Fruit fly (Drosophila melanogaster) whole organism, prepupa: ENCODE results near the gene CG7213.

Source experiments
- CG11762 ChIP-seq: fragments of 200-800 bp; sonication (Bioruptor generic); optimal IDR thresholded peaks from 3 replicates; lab custom pipeline; 2016; ENCODE audit warnings: missing biosample characterization, missing genetic modification characterization; ENCODE audit not compliant: insufficient read depth
- CG1621 ChIP-seq: fragments of 200-800 bp; sonication (Bioruptor generic); optimal IDR thresholded peaks from 3 replicates; lab custom pipeline; 2018; ENCODE audit warnings: missing biosample characterization, mild to moderate bottlenecking, missing genetic modification characterization
- CG6854 ChIP-seq: fragments of 200-800 bp; sonication (Bioruptor generic); optimal IDR thresholded peaks from 2 replicates; lab custom pipeline; 2017; ENCODE audit warnings: missing biosample characterization, mild to moderate bottlenecking, missing genetic modification characterization
- CG8319 ChIP-seq: fragments of 200-800 bp; sonication (Bioruptor generic); optimal IDR thresholded peaks from 3 replicates; lab custom pipeline; 2016; ENCODE audit warnings: missing biosample characterization, missing genetic modification characterization
- CG8632 ChIP-seq: fragments of 200-800 bp; sonication (Bioruptor generic); optimal IDR thresholded peaks from 3 replicates; lab custom pipeline; 2016; ENCODE audit warnings: missing biosample characterization, missing genetic modification characterization
- Sox102F ChIP-seq: fragments of 200-800 bp; sonication (Bioruptor generic); optimal IDR thresholded peaks from 2 replicates; lab custom pipeline; 2016; ENCODE audit warnings: missing biosample characterization, mild to moderate bottlenecking, missing genetic modification characterization
- fd59A ChIP-seq: fragments of 200-800 bp; sonication (Bioruptor generic); optimal IDR thresholded peaks from 2 replicates; lab custom pipeline; 2017; ENCODE audit warnings: missing biosample characterization, mild to moderate bottlenecking, missing genetic modification characterization, missing genetic modification reagents
- fd85E ChIP-seq: fragments of 200-800 bp; sonication (Bioruptor generic); optimal IDR thresholded peaks from 3 replicates; lab custom pipeline; 2016; ENCODE audit warnings: missing biosample characterization, missing genetic modification characterization
- spab ChIP-seq: fragments of 200-800 bp; sonication (Bioruptor generic); optimal IDR thresholded peaks from 2 replicates; lab custom pipeline; 2017; ENCODE audit warnings: missing biosample characterization, mild to moderate bottlenecking, missing genetic modification characterization, missing genetic modification reagents

DNA sequence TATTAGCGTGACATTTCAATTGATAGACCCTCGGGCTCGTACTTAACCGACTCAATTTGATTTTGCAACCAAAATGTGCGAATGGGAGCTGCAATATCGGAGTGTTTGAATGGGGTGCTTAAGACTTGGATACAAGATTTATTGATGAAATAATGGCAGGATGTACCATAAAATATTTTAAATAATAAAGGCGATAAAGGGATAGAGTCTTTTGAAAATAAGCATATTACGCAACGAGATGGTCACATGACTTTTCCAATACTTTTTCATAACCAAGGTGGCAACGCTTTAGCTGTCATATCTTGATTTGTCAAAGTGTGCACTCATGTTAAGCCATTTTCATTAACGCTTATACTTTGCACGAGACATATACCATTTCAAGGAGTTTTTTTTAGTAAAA, 11.5 kb downstream of the CG7213 start, which contains the start of gene eIF4E3:
- no peak for TF ChIP-seq CG6854 (GFP tag; lab: Kevin White, UChicago)
- no peak for TF ChIP-seq fd85E (GFP tag; lab: Kevin White, UChicago)
- TF ChIP-seq spab: no peak
- TF ChIP-seq CG8632 (GFP tag; lab: Kevin White, UChicago): no peak
- no peak for TF ChIP-seq CG8319 (GFP tag; lab: Kevin White, UChicago)
- TF ChIP-seq CG11762 (GFP tag; lab: Kevin White, UChicago): no peak
- TF ChIP-seq CG1621 (tag; lab: Kevin White, UChicago): no peak
- no peak for TF ChIP-seq fd59A (GFP tag; lab: Kevin White, UChicago)
- TF ChIP-seq Sox102F (GFP tag; lab: Kevin White, UChicago): no peak
